Fruit fly (Drosophila melanogaster) Kc167 (cell line): Measurements from ENCODE around the gene cact.

Experiments
- Myc ChIP-seq: fragments of >200 bp; optimal IDR thresholded peaks from 2 replicates; lab custom pipeline; 2017; ENCODE audit warnings: missing external identifiers
- Sin3A ChIP-seq: fragments of >200 bp; optimal IDR thresholded peaks from 2 replicates; lab custom pipeline; 2018; ENCODE audit warnings: missing external identifiers
- psq ChIP-seq: fragments of >200 bp; optimal IDR thresholded peaks from 2 replicates; lab custom pipeline; 2017; ENCODE audit warnings: missing external identifiers

dm6 chr2L:16271486-16271806 lies 54.6 kb downstream of the cact start:
- TF ChIP-seq psq (lab: Kevin White, UChicago) (no peak), Myc (no peak), Sin3A (lab: Kevin White, UChicago) (no peak)
